Fruit fly (Drosophila melanogaster) whole organism, wandering third instar larva: ENCODE measurements around the gene CG2126.

Experiments used
- Abd-B ChIP-seq: fragments of >200 bp; optimal IDR thresholded peaks from 2 replicates; lab custom pipeline; 2017; ENCODE audit warnings: missing biosample characterization, missing genetic modification characterization
- CG32264 ChIP-seq: fragments of 200-800 bp; sonication (Bioruptor generic); optimal IDR thresholded peaks from 2 replicates; lab custom pipeline; 2016; ENCODE audit warnings: missing biosample characterization, missing genetic modification characterization
- CG9705 ChIP-seq: fragments of 200-800 bp; sonication (Bioruptor generic); optimal IDR thresholded peaks from 2 replicates; lab custom pipeline; 2018; ENCODE audit warnings: missing biosample characterization, mild to moderate bottlenecking, missing genetic modification characterization
- CrebA ChIP-seq: fragments of 200-800 bp; sonication (Bioruptor generic); optimal IDR thresholded peaks from 2 replicates; lab custom pipeline; 2016; ENCODE audit warnings: missing biosample characterization, mild to moderate bottlenecking, missing genetic modification characterization, borderline replicate concordance
- Dfd ChIP-seq: fragments of >200 bp; optimal IDR thresholded peaks from 2 replicates; lab custom pipeline; 2017; ENCODE audit warnings: missing biosample characterization, missing genetic modification characterization
- Dif ChIP-seq: fragments of 200-275, 200-300 bp; sonication (Bioruptor generic); optimal IDR thresholded peaks from 2 replicates; lab custom pipeline; 2018; ENCODE audit warnings: missing biosample characterization, missing genetic modification characterization; ENCODE audit not compliant: partially characterized antibody
- GATAd ChIP-seq: sonication (Bioruptor generic); optimal IDR thresholded peaks from 2 replicates; lab custom pipeline; 2016; ENCODE audit warnings: missing biosample characterization, missing genetic modification characterization
- HLH106 ChIP-seq: fragments of 200-800 bp; optimal IDR thresholded peaks from 3 replicates; lab custom pipeline; 2019; ENCODE audit warnings: missing biosample characterization, mild to moderate bottlenecking, missing genetic modification characterization, moderate library complexity
- Hnf4 ChIP-seq: fragments of 200-800 bp; sonication (Bioruptor generic); optimal IDR thresholded peaks from 2 replicates; lab custom pipeline; 2016; ENCODE audit warnings: missing biosample characterization, mild to moderate bottlenecking, missing genetic modification characterization
- Hr78 ChIP-seq: fragments of >200 bp; optimal IDR thresholded peaks from 2 replicates; lab custom pipeline; 2017; ENCODE audit warnings: missing biosample characterization, missing genetic modification characterization
- Hr83 ChIP-seq: fragments of 200-300 bp; sonication (Bioruptor generic); optimal IDR thresholded peaks from 2 replicates; lab custom pipeline; 2016; ENCODE audit warnings: missing biosample characterization, mild to moderate bottlenecking, missing genetic modification characterization, moderate library complexity; ENCODE audit not compliant: poor library complexity, severe bottlenecking
- Jra ChIP-seq: sonication (Bioruptor generic); optimal IDR thresholded peaks from 2 replicates; lab custom pipeline; 2016; ENCODE audit warnings: missing biosample characterization, missing genetic modification characterization
- Mio ChIP-seq: sonication (Bioruptor generic); optimal IDR thresholded peaks from 2 replicates; lab custom pipeline; 2016; ENCODE audit warnings: missing biosample characterization, missing genetic modification characterization
- Myc ChIP-seq: fragments of >200 bp; optimal IDR thresholded peaks from 2 replicates; lab custom pipeline; 2017
- N ChIP-seq: fragments of >200 bp; optimal IDR thresholded peaks from 2 replicates; lab custom pipeline; 2018; ENCODE audit warnings: missing biosample characterization, missing external identifiers, missing genetic modification characterization
- OdsH ChIP-seq: fragments of 200-800 bp; sonication (Bioruptor generic); optimal IDR thresholded peaks from 2 replicates; lab custom pipeline; 2016; ENCODE audit warnings: missing biosample characterization, mild to moderate bottlenecking, missing genetic modification characterization
- Rel ChIP-seq, 2 experiments: fragments of 200-800 bp; sonication (Bioruptor generic) in 1 of 2; optimal IDR thresholded peaks; 2 replicates in 1 of 2; 3 replicates in 1 of 2; lab custom pipeline; 2016 to 2019; ENCODE audit warnings: mild to moderate bottlenecking in 2 of 2, missing biosample characterization in 2 of 2, missing genetic modification characterization in 2 of 2, moderate library complexity in 1 of 2
- Sp1 ChIP-seq: fragments of 200-800 bp; sonication (Bioruptor generic); optimal IDR thresholded peaks from 3 replicates; lab custom pipeline; 2019; ENCODE audit warnings: missing biosample characterization, mild to moderate bottlenecking, missing genetic modification characterization, moderate library complexity
- Vsx2 ChIP-seq: fragments of 200-300, 225-300 bp; sonication (Bioruptor generic); optimal IDR thresholded peaks from 2 replicates; lab custom pipeline; 2018; ENCODE audit warnings: missing biosample characterization, missing genetic modification characterization; ENCODE audit not compliant: partially characterized antibody
- br ChIP-seq: fragments of 200-800 bp; sonication (Bioruptor generic); optimal IDR thresholded peaks from 2 replicates; lab custom pipeline; 2016; ENCODE audit warnings: missing biosample characterization, missing genetic modification characterization
- brk ChIP-seq: fragments of 200-800 bp; sonication (Bioruptor generic); optimal IDR thresholded peaks from 2 replicates; lab custom pipeline; 2016; ENCODE audit warnings: missing biosample characterization, mild to moderate bottlenecking, missing genetic modification characterization
- dl ChIP-seq, 2 experiments: fragments of 175-275, 200-275 bp in 1 of 2; fragments of 200-275 bp in 1 of 2; sonication (Bioruptor generic); optimal IDR thresholded peaks; lab custom pipeline; 2018; ENCODE audit warnings: mild to moderate bottlenecking in 2 of 2, missing biosample characterization in 2 of 2, missing genetic modification characterization in 2 of 2, moderate library complexity in 2 of 2; ENCODE audit not compliant: partially characterized antibody in 2 of 2, insufficient read depth in 1 of 2
- dmrt93B ChIP-seq: fragments of 200-800 bp; sonication (Bioruptor generic); optimal IDR thresholded peaks from 2 replicates; lab custom pipeline; 2018; ENCODE audit warnings: missing biosample characterization, mild to moderate bottlenecking, missing genetic modification characterization
- dsf ChIP-seq: sonication (Bioruptor generic); optimal IDR thresholded peaks from 2 replicates; lab custom pipeline; 2016; ENCODE audit warnings: missing biosample characterization, missing genetic modification characterization, borderline replicate concordance
- ey ChIP-seq: fragments of 200-800 bp; sonication (Bioruptor generic); optimal IDR thresholded peaks from 2 replicates; lab custom pipeline; 2016; ENCODE audit warnings: missing biosample characterization, missing genetic modification characterization
- foxo ChIP-seq, 2 experiments: fragments of 200-800 bp; sonication (Bioruptor generic); optimal IDR thresholded peaks; 2 replicates in 1 of 2; 3 replicates in 1 of 2; lab custom pipeline; 2016 to 2017; ENCODE audit warnings: missing biosample characterization in 2 of 2, missing genetic modification characterization in 2 of 2
- fru ChIP-seq: fragments of 200-800 bp; sonication (Bioruptor generic); optimal IDR thresholded peaks from 3 replicates; lab custom pipeline; 2016; ENCODE audit warnings: missing biosample characterization, mild to moderate bottlenecking, missing genetic modification characterization
- h ChIP-seq: fragments of 200-800 bp; sonication (Bioruptor generic); optimal IDR thresholded peaks from 3 replicates; lab custom pipeline; 2016; ENCODE audit warnings: missing biosample characterization, mild to moderate bottlenecking, missing genetic modification characterization
- jim ChIP-seq: fragments of 175-275, 200-325 bp; sonication (Bioruptor generic); optimal IDR thresholded peaks from 2 replicates; lab custom pipeline; 2016; ENCODE audit warnings: missing biosample characterization, mild to moderate bottlenecking, missing genetic modification characterization
- lola ChIP-seq: fragments of >200 bp; optimal IDR thresholded peaks from 2 replicates; lab custom pipeline; 2017; ENCODE audit warnings: missing biosample characterization, missing genetic modification characterization
- pan ChIP-seq: fragments of >200 bp; optimal IDR thresholded peaks from 2 replicates; lab custom pipeline; 2017
- psq ChIP-seq: fragments of 200-800 bp; sonication (Bioruptor generic); optimal IDR thresholded peaks from 3 replicates; lab custom pipeline; 2017; ENCODE audit warnings: missing biosample characterization, mild to moderate bottlenecking, missing genetic modification characterization, moderate library complexity
- rgr ChIP-seq: fragments of 200-800 bp; sonication (Bioruptor generic); optimal IDR thresholded peaks from 3 replicates; lab custom pipeline; 2016; ENCODE audit warnings: missing biosample characterization, mild to moderate bottlenecking, missing genetic modification characterization
- sage ChIP-seq: fragments of 200-800 bp; sonication (Bioruptor generic); optimal IDR thresholded peaks from 2 replicates; lab custom pipeline; 2016; ENCODE audit warnings: missing biosample characterization, mild to moderate bottlenecking, missing genetic modification characterization
- sv ChIP-seq: fragments of 200-800 bp; sonication (Bioruptor generic); optimal IDR thresholded peaks from 3 replicates; lab custom pipeline; 2016; ENCODE audit warnings: missing biosample characterization, missing genetic modification characterization
- tai ChIP-seq: sonication (Bioruptor generic); optimal IDR thresholded peaks from 2 replicates; lab custom pipeline; 2016; ENCODE audit warnings: missing biosample characterization, missing genetic modification characterization
- usp ChIP-seq: fragments of >200 bp; optimal IDR thresholded peaks from 2 replicates; lab custom pipeline; 2017; ENCODE audit warnings: missing biosample characterization, missing genetic modification characterization
- woc ChIP-seq: sonication (Bioruptor generic); optimal IDR thresholded peaks from 2 replicates; lab custom pipeline; 2016; ENCODE audit warnings: missing biosample characterization, mild to moderate bottlenecking, missing genetic modification characterization

Gene CG2126

dm6 chr3R:31754605-31755004 is 21.8 kb downstream of the CG2126 start, which contains the start of gene salt:
Gene salt, minus strand, starts transcription at chr3R:31754705.
- TF ChIP-seq jim (GFP tag; lab: Kevin White, UChicago): no peak
- no peak for TF ChIP-seq dsf (GFP tag; lab: Kevin White, UChicago)
- TF ChIP-seq Sp1 (GFP tag; lab: Kevin White, UChicago): no peak
- no peak for TF ChIP-seq woc
- TF ChIP-seq rgr (GFP tag; lab: Kevin White, UChicago): no peak
- TF ChIP-seq Hr83: no peak
- no peak for TF ChIP-seq Hr78 (GFP tag; lab: Kevin White, UChicago)
- TF ChIP-seq tai: no peak
- no peak for TF ChIP-seq Jra (GFP tag; lab: Kevin White, UChicago)
- no peak for TF ChIP-seq dmrt93B (GFP tag; lab: Kevin White, UChicago)
- TF ChIP-seq ey (GFP tag; lab: Kevin White, UChicago): no peak
- TF ChIP-seq GATAd (GFP tag; lab: Kevin White, UChicago): no peak
- TF ChIP-seq dl (GFP tag; optimal IDR thresholded peaks at IDR 0.05; lab: Kevin White, UChicago; ENCODE audit: insufficient read depth in 1 of 2, partially characterized antibody in 2 of 2): no peak

- TF ChIP-seq CrebA (no peak), Dfd (GFP tag; lab: Kevin White, UChicago) (no peak), ey (GFP tag; lab: Kevin White, UChicago) (no peak), usp (no peak), foxo (GFP tag; optimal IDR thresholded peaks at IDR 0.05; lab: Kevin White, UChicago) (peak in 1 of 2 experiments; percentile 40), Sp1 (GFP tag; lab: Kevin White, UChicago) (peak; percentile 61), woc (no peak), dmrt93B (GFP tag; lab: Kevin White, UChicago) (no peak), CG32264 (GFP tag; lab: Kevin White, UChicago) (no peak), jim (GFP tag; lab: Kevin White, UChicago) (no peak), Hnf4 (GFP tag; lab: Kevin White, UChicago) (peak; percentile 4), br (GFP tag; lab: Kevin White, UChicago) (peak; percentile 18), rgr (GFP tag; lab: Kevin White, UChicago) (peak; percentile 21), sv (no peak), pan (lab: Kevin White, UChicago) (no peak), Hr83 (no peak), fru (GFP tag; lab: Kevin White, UChicago) (peak; percentile 41), Dif (GFP tag; lab: Kevin White, UChicago) (peak; percentile 20), Rel (GFP tag; optimal IDR thresholded peaks at IDR 0.05; lab: Kevin White, UChicago) (peak; percentile 53), Rel (tag; optimal IDR thresholded peaks at IDR 0.05; lab: Kevin White, UChicago) (peak; percentile 59), dl (GFP tag; optimal IDR thresholded peaks at IDR 0.05; lab: Kevin White, UChicago; ENCODE audit: insufficient read depth in 1 of 2, partially characterized antibody in 2 of 2) (no peak), HLH106 (tag; lab: Kevin White, UChicago) (no peak), brk (GFP tag; lab: Kevin White, UChicago) (no peak), Jra (GFP tag; lab: Kevin White, UChicago) (no peak), h (GFP tag; lab: Kevin White, UChicago) (peak; percentile 30), GATAd (GFP tag; lab: Kevin White, UChicago) (no peak), Abd-B (GFP tag; lab: Kevin White, UChicago) (no peak), Myc (lab: Kevin White, UChicago) (no peak), lola (GFP tag; lab: Kevin White, UChicago) (no peak), sage (GFP tag; lab: Kevin White, UChicago) (no peak), CG9705 (GFP tag; lab: Kevin White, UChicago) (no peak), Vsx2 (GFP tag; lab: Kevin White, UChicago) (no peak), Mio (no peak), tai (no peak), Hr78 (GFP tag; lab: Kevin White, UChicago) (peak; percentile 6), OdsH (GFP tag; lab: Kevin White, UChicago) (no peak), N (GFP tag; lab: Kevin White, UChicago) (peak; percentile 81), dsf (GFP tag; lab: Kevin White, UChicago) (no peak), psq (GFP tag; lab: Kevin White, UChicago) (peak; percentile 100)
- TF ChIP-seq, all 38 proteins: peak for 12
These were observed 28.1 kb downstream of the CG2126 start for dm6 chr3R:31748093-31748996.
